Worm (Caenorhabditis elegans) whole organism, late embryonic: ENCODE results near the gene lpr-7.

Source experiments
- C08G9.2 ChIP-seq: sonication (generic microtip); optimal IDR thresholded peaks from 2 replicates; lab custom pipeline; 2016; ENCODE audit warnings: mild to moderate bottlenecking, missing genetic modification characterization, moderate library complexity, missing compliant biosample characterization
- C38D4.7 ChIP-seq: fragments of 200-800 bp; sonication (Bioruptor generic); optimal IDR thresholded peaks from 2 replicates; lab custom pipeline; 2018; ENCODE audit warnings: mild to moderate bottlenecking, missing genetic modification characterization, moderate library complexity, missing compliant biosample characterization
- K09A11.1 ChIP-seq: sonication (generic microtip); optimal IDR thresholded peaks from 2 replicates; lab custom pipeline; 2017; ENCODE audit warnings: antibody characterized with exemption, mild to moderate bottlenecking, missing genetic modification characterization, missing compliant biosample characterization; ENCODE audit not compliant: insufficient read depth
- T23F11.4 ChIP-seq: fragments of 200-800 bp; sonication (Bioruptor generic); optimal IDR thresholded peaks from 2 replicates; lab custom pipeline; 2018; ENCODE audit warnings: mild to moderate bottlenecking, missing genetic modification characterization, missing compliant biosample characterization
- ama-1 ChIP-seq: fragments of 150-350 bp; optimal IDR thresholded peaks from 2 replicates; lab custom pipeline; 2014
- ceh-18 ChIP-seq: sonication (generic microtip); optimal IDR thresholded peaks from 2 replicates; lab custom pipeline; 2016; ENCODE audit warnings: missing genetic modification characterization, missing compliant biosample characterization
- ceh-19 ChIP-seq: fragments of 200-800 bp; sonication (Bioruptor generic); optimal IDR thresholded peaks from 2 replicates; lab custom pipeline; 2018; ENCODE audit warnings: mild to moderate bottlenecking, missing genetic modification characterization, missing compliant biosample characterization
- ceh-34 ChIP-seq: sonication (generic microtip); optimal IDR thresholded peaks from 2 replicates; lab custom pipeline; 2016; ENCODE audit warnings: mild to moderate bottlenecking, missing genetic modification characterization, missing compliant biosample characterization
- ceh-6 ChIP-seq: fragments of 200-800 bp; sonication (Bioruptor generic); optimal IDR thresholded peaks from 2 replicates; lab custom pipeline; 2018; ENCODE audit warnings: mild to moderate bottlenecking, missing genetic modification characterization, missing compliant biosample characterization
- che-1 ChIP-seq: sonication (generic microtip); optimal IDR thresholded peaks from 2 replicates; lab custom pipeline; 2016; ENCODE audit warnings: mild to moderate bottlenecking, missing genetic modification characterization, missing compliant biosample characterization
- dmd-4 ChIP-seq: sonication (generic microtip); optimal IDR thresholded peaks from 2 replicates; lab custom pipeline; 2016; ENCODE audit warnings: borderline replicate concordance, missing genetic modification characterization, missing compliant biosample characterization
- dve-1 ChIP-seq: sonication (generic microtip); optimal IDR thresholded peaks from 2 replicates; lab custom pipeline; 2017; ENCODE audit warnings: antibody characterized with exemption, mild to moderate bottlenecking, missing genetic modification characterization, missing compliant biosample characterization
- eyg-1 ChIP-seq: sonication (generic microtip); optimal IDR thresholded peaks from 2 replicates; lab custom pipeline; 2016; ENCODE audit warnings: missing genotype, missing genetic modification characterization, missing compliant biosample characterization
- fkh-10 ChIP-seq: fragments of 150-350 bp; optimal IDR thresholded peaks from 2 replicates; lab custom pipeline; 2014; ENCODE audit warnings: missing biosample characterization, missing genetic modification reagents, missing genetic modification characterization
- fkh-6 ChIP-seq: sonication (generic microtip); optimal IDR thresholded peaks from 2 replicates; lab custom pipeline; 2016; ENCODE audit warnings: missing genetic modification characterization, missing compliant biosample characterization
- hlh-15 ChIP-seq: sonication (generic microtip); optimal IDR thresholded peaks from 2 replicates; lab custom pipeline; 2016; ENCODE audit warnings: missing genetic modification characterization, missing compliant biosample characterization
- hlh-30 ChIP-seq: sonication (generic microtip); optimal IDR thresholded peaks from 2 replicates; lab custom pipeline; 2017; ENCODE audit warnings: antibody characterized with exemption, missing genetic modification characterization, missing compliant biosample characterization; ENCODE audit not compliant: insufficient read depth
- madf-2 ChIP-seq: sonication (generic microtip); optimal IDR thresholded peaks from 2 replicates; lab custom pipeline; 2017; ENCODE audit warnings: missing genetic modification characterization, missing compliant biosample characterization
- nfya-1 ChIP-seq: sonication (generic microtip); optimal IDR thresholded peaks from 2 replicates; lab custom pipeline; 2017; ENCODE audit warnings: missing genetic modification characterization, mild to moderate bottlenecking, missing compliant biosample characterization, antibody characterized with exemption, moderate library complexity
- pag-3 ChIP-seq: sonication (generic microtip); optimal IDR thresholded peaks from 2 replicates; lab custom pipeline; 2016; ENCODE audit warnings: missing compliant biosample characterization, missing genetic modification characterization, borderline replicate concordance
- pax-1 ChIP-seq: fragments of 150-350 bp; optimal IDR thresholded peaks from 2 replicates; lab custom pipeline; 2014; ENCODE audit warnings: missing biosample characterization, missing genetic modification characterization
- pha-2 ChIP-seq: sonication (generic microtip); optimal IDR thresholded peaks from 2 replicates; lab custom pipeline; 2017; ENCODE audit warnings: mild to moderate bottlenecking, missing genetic modification characterization, missing compliant biosample characterization
- pqm-1 ChIP-seq: sonication (generic microtip); optimal IDR thresholded peaks from 2 replicates; lab custom pipeline; 2016; ENCODE audit warnings: missing genetic modification characterization, missing compliant biosample characterization
- pros-1 ChIP-seq: fragments of 150-350 bp; optimal IDR thresholded peaks from 2 replicates; lab custom pipeline; 2014; ENCODE audit warnings: missing biosample characterization, missing genetic modification reagents, missing genetic modification characterization
- rnt-1 ChIP-seq: sonication (generic microtip); optimal IDR thresholded peaks from 2 replicates; lab custom pipeline; 2016; ENCODE audit warnings: missing genetic modification characterization, missing compliant biosample characterization
- sox-2 ChIP-seq: fragments of 200-800 bp; sonication (Bioruptor generic); IDR thresholded peaks from 2 replicates; pipeline ENCODE4 v1.3.6; 2022; ENCODE audit warnings: missing genetic modification reagents, missing genetic modification characterization, missing compliant biosample characterization
- sox-4 ChIP-seq: sonication (generic microtip); optimal IDR thresholded peaks from 2 replicates; lab custom pipeline; 2017; ENCODE audit warnings: mild to moderate bottlenecking, missing genetic modification characterization, inconsistent platforms, missing compliant biosample characterization
- syd-9 ChIP-seq: sonication (generic microtip); optimal IDR thresholded peaks from 2 replicates; lab custom pipeline; 2016; ENCODE audit warnings: mild to moderate bottlenecking, missing genetic modification characterization, moderate library complexity, missing compliant biosample characterization
- tbx-2 ChIP-seq: sonication (generic microtip); optimal IDR thresholded peaks from 2 replicates; lab custom pipeline; 2016; ENCODE audit warnings: missing genetic modification characterization, missing compliant biosample characterization
- tbx-7 ChIP-seq: sonication (generic microtip); optimal IDR thresholded peaks from 2 replicates; lab custom pipeline; 2016; ENCODE audit warnings: missing genotype, missing genetic modification characterization, missing compliant biosample characterization
- ttx-3 ChIP-seq: sonication (generic microtip); optimal IDR thresholded peaks from 2 replicates; lab custom pipeline; 2016; ENCODE audit warnings: missing genetic modification reagents, missing genetic modification characterization, missing compliant biosample characterization
- unc-3 ChIP-seq, 2 experiments: fragments of 200-800 bp in 1 of 2; sonication (Bioruptor generic) in 1 of 2; sonication (generic microtip) in 1 of 2; conservative IDR thresholded peaks in 1 of 2; optimal IDR thresholded peaks in 1 of 2; 2 replicates each; pipeline versions ENCODE4 v1.3.6 to Lab custom; 2016 to 2022; ENCODE audit warnings: missing compliant biosample characterization in 2 of 2, missing genetic modification characterization in 2 of 2, missing genetic modification reagents in 1 of 2
- unc-86 ChIP-seq: sonication (generic microtip); optimal IDR thresholded peaks from 2 replicates; lab custom pipeline; 2016; ENCODE audit warnings: missing genetic modification characterization, missing compliant biosample characterization
- zip-5 ChIP-seq: sonication (generic microtip); optimal IDR thresholded peaks from 2 replicates; lab custom pipeline; 2016; ENCODE audit warnings: missing genetic modification characterization, missing compliant biosample characterization
- ztf-16 ChIP-seq: sonication (generic microtip); optimal IDR thresholded peaks from 2 replicates; lab custom pipeline; 2017; ENCODE audit warnings: missing genetic modification characterization, missing compliant biosample characterization

Gene lpr-7

ce11 chrX:671807-672206 is 15.8 kb downstream of the lpr-7 start, which contains the start of gene lgc-32:
lgc-32 (plus strand) TSS chrX:672107.
- no peak for TF ChIP-seq zip-5 (tag; lab: Kevin White, UChicago)
- TF ChIP-seq unc-3 (GFP tag; conservative IDR thresholded peaks at IDR 0.05; lab: Robert Waterston, UW), result no peak
- no peak for TF ChIP-seq unc-3 (tag; optimal IDR thresholded peaks at IDR 0.05; lab: Kevin White, UChicago)
- TF ChIP-seq hlh-15 (tag; lab: Kevin White, UChicago), result no peak
- TF ChIP-seq tbx-7 (tag; lab: Kevin White, UChicago), result no peak
- no peak for TF ChIP-seq ztf-16 (tag; lab: Kevin White, UChicago)
- TF ChIP-seq dve-1 (tag; lab: Kevin White, UChicago), result no peak
- TF ChIP-seq pros-1 (tag; lab: Kevin White, UChicago), result no peak
- TF ChIP-seq che-1 (tag; lab: Kevin White, UChicago), result no peak
- no peak for TF ChIP-seq dmd-4 (tag; lab: Kevin White, UChicago)
- TF ChIP-seq ama-1 (lab: Kevin White, UChicago), result no peak

ce11 chrX:680920-681319 is 24.9 kb downstream of the lpr-7 start, which contains the start of gene T19D7.7:
T19D7.7 (minus strand) TSS chrX:681020.
- TF ChIP-seq pag-3 (tag; lab: Kevin White, UChicago) (no peak), C38D4.7 (GFP tag; lab: Kevin White, UChicago) (no peak), nfya-1 (tag; lab: Kevin White, UChicago) (no peak), pax-1 (tag; lab: Kevin White, UChicago) (no peak), pros-1 (tag; lab: Kevin White, UChicago) (no peak), K09A11.1 (no peak), tbx-2 (tag; lab: Kevin White, UChicago) (no peak), eyg-1 (tag; lab: Kevin White, UChicago) (no peak), T23F11.4 (GFP tag; lab: Kevin White, UChicago) (no peak), pha-2 (tag; lab: Kevin White, UChicago) (no peak), unc-86 (tag; lab: Kevin White, UChicago) (no peak)

- TF ChIP-seq che-1 (tag; lab: Kevin White, UChicago) (no peak), ceh-6 (GFP tag; lab: Kevin White, UChicago) (no peak), fkh-6 (no peak), zip-5 (tag; lab: Kevin White, UChicago) (no peak), madf-2 (no peak), ceh-18 (tag; lab: Kevin White, UChicago) (no peak), sox-4 (tag; lab: Kevin White, UChicago) (no peak), ztf-16 (tag; lab: Kevin White, UChicago) (no peak), pha-2 (tag; lab: Kevin White, UChicago) (no peak), K09A11.1 (no peak), syd-9 (tag; lab: Kevin White, UChicago) (no peak), tbx-7 (tag; lab: Kevin White, UChicago) (no peak), hlh-30 (tag; lab: Kevin White, UChicago) (no peak), rnt-1 (tag; lab: Kevin White, UChicago) (no peak), unc-86 (tag; lab: Kevin White, UChicago) (no peak), ceh-34 (no peak), fkh-10 (GFP tag; lab: Kevin White, UChicago) (no peak)
Measured at ce11 chrX:681413-681812, 25.4 kb downstream of the lpr-7 start.

- TF ChIP-seq madf-2 (no peak), ttx-3 (tag; lab: Kevin White, UChicago) (no peak), pqm-1 (tag; lab: Kevin White, UChicago) (no peak), rnt-1 (tag; lab: Kevin White, UChicago) (no peak), C08G9.2 (tag; lab: Kevin White, UChicago) (no peak), eyg-1 (tag; lab: Kevin White, UChicago) (no peak), ama-1 (lab: Kevin White, UChicago) (no peak), sox-2 (no peak), ceh-19 (no peak)
Measured at ce11 chrX:682691-683090, 26.7 kb downstream of the lpr-7 start, which contains the start of gene Y9C12A.1. Y9C12A.1 (minus strand) TSS chrX:682791.
